Worm (Caenorhabditis elegans) whole organism, L4/young adult: Measurements from ENCODE around the gene col-184.

ENCODE experiments used
- W03F9.2 ChIP-seq: fragments of 150-350 bp; optimal IDR thresholded peaks from 2 replicates; lab custom pipeline; 2014; ENCODE audit warnings: missing biosample characterization, missing genetic modification characterization
- dao-5 ChIP-seq: sonication (generic microtip); optimal IDR thresholded peaks from 2 replicates; lab custom pipeline; 2016; ENCODE audit warnings: missing genotype, missing genetic modification characterization, moderate library complexity, missing compliant biosample characterization

DNA sequence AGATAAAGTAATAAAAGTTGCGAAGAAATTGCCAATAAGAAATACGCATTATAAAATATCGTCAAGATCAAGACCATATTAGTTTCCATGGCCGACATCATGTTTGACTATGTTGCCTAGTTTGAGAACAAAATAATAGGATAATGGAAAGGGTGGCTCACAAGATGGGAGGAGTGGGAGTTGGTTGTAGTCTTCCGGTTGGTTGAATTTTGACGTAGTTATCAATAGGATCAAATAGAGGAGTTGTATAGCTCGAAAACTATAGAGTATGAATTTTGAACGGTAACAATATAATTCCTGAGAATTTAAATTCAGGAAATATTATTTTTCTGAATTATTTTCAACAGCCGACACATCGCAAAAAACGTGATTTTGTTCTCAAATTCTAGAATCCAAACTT, 12.4 kb downstream of the col-184 start, which contains the start of gene srd-50:
- TF ChIP-seq dao-5 (tag; lab: Kevin White, UChicago), result no peak
- no peak for TF ChIP-seq W03F9.2 (tag; lab: Kevin White, UChicago)
